Worm (Caenorhabditis elegans) whole organism, L2 larva: ENCODE data around the gene srh-85.

Experiments
- C34F6.9 ChIP-seq: fragments of 150-350 bp; optimal IDR thresholded peaks from 2 replicates; lab custom pipeline; 2014; ENCODE audit warnings: missing biosample characterization, missing genetic modification characterization
- R02D3.7 ChIP-seq: fragments of 150-350 bp; optimal IDR thresholded peaks from 2 replicates; lab custom pipeline; 2014; ENCODE audit warnings: missing biosample characterization, missing genetic modification characterization
- Y55F3AM.14 ChIP-seq: fragments of 200-800 bp; sonication (Bioruptor generic); optimal IDR thresholded peaks from 2 replicates; lab custom pipeline; 2018; ENCODE audit warnings: mild to moderate bottlenecking, missing genetic modification characterization, missing compliant biosample characterization
- ZK546.5 ChIP-seq: sonication (generic microtip); optimal IDR thresholded peaks from 2 replicates; lab custom pipeline; 2017; ENCODE audit warnings: missing biosample characterization, missing genetic modification characterization
- alr-1 ChIP-seq: fragments of 150-350 bp; optimal IDR thresholded peaks from 2 replicates; lab custom pipeline; 2014; ENCODE audit warnings: missing biosample characterization, missing genetic modification characterization
- ama-1 ChIP-seq: fragments of 150-350 bp; optimal IDR thresholded peaks from 2 replicates; lab custom pipeline; 2018; ENCODE audit warnings: inconsistent platforms
- blmp-1 ChIP-seq: sonication (generic microtip); optimal IDR thresholded peaks from 2 replicates; lab custom pipeline; 2017; ENCODE audit warnings: missing genetic modification characterization, mild to moderate bottlenecking, missing compliant biosample characterization, antibody characterized with exemption, moderate library complexity; ENCODE audit not compliant: insufficient read depth
- crh-2 ChIP-seq: sonication (generic microtip); optimal IDR thresholded peaks from 2 replicates; lab custom pipeline; 2017; ENCODE audit warnings: missing biosample characterization, missing genetic modification characterization
- dmd-4 ChIP-seq: sonication (generic microtip); optimal IDR thresholded peaks from 2 replicates; lab custom pipeline; 2017; ENCODE audit warnings: missing biosample characterization, missing genetic modification characterization
- egl-27 ChIP-seq: sonication (generic microtip); optimal IDR thresholded peaks from 3 replicates; lab custom pipeline; 2017; ENCODE audit warnings: missing biosample characterization, missing genetic modification reagents, missing genetic modification characterization
- elt-1 ChIP-seq: fragments of 150-350 bp; optimal IDR thresholded peaks from 2 replicates; lab custom pipeline; 2014; ENCODE audit warnings: missing biosample characterization, missing genetic modification characterization
- elt-3 ChIP-seq: sonication (generic microtip); optimal IDR thresholded peaks from 2 replicates; lab custom pipeline; 2017; ENCODE audit warnings: missing biosample characterization, missing genetic modification characterization
- fos-1 ChIP-seq: fragments of 150-350 bp; optimal IDR thresholded peaks from 2 replicates; lab custom pipeline; 2014; ENCODE audit warnings: missing biosample characterization, missing genetic modification characterization
- gmeb-1 ChIP-seq: fragments of 150-350 bp; optimal IDR thresholded peaks from 2 replicates; lab custom pipeline; 2014; ENCODE audit warnings: missing biosample characterization, missing genetic modification characterization
- lin-11 ChIP-seq: fragments of 150-350 bp; sonication (generic microtip); optimal IDR thresholded peaks from 2 replicates; lab custom pipeline; 2014; ENCODE audit warnings: missing biosample characterization, missing genetic modification characterization, inconsistent platforms, mixed read lengths
- lin-13 ChIP-seq: fragments of 150-350 bp; optimal IDR thresholded peaks from 2 replicates; lab custom pipeline; 2014; ENCODE audit warnings: missing biosample characterization, missing genetic modification reagents, missing genetic modification characterization
- lin-39 ChIP-seq: fragments of 150-350 bp; optimal IDR thresholded peaks from 2 replicates; lab custom pipeline; 2014; ENCODE audit warnings: missing biosample characterization, missing genetic modification reagents, missing genetic modification characterization
- mab-5 ChIP-seq: fragments of 150-350 bp; optimal IDR thresholded peaks from 2 replicates; lab custom pipeline; 2014; ENCODE audit warnings: missing biosample characterization, missing genetic modification characterization
- mbf-1 ChIP-seq: sonication (generic microtip); optimal IDR thresholded peaks from 2 replicates; lab custom pipeline; 2017; ENCODE audit warnings: missing biosample characterization, missing genetic modification characterization
- mdl-1 ChIP-seq, 2 experiments: fragments of 150-350 bp in 1 of 2; sonication (generic microtip) in 1 of 2; optimal IDR thresholded peaks; 2 replicates each; lab custom pipeline; 2017; ENCODE audit warnings: missing biosample characterization in 2 of 2, missing genetic modification characterization in 2 of 2
- nhr-10 ChIP-seq: sonication (generic microtip); optimal IDR thresholded peaks from 2 replicates; lab custom pipeline; 2017; ENCODE audit warnings: missing biosample characterization, missing genetic modification characterization
- nhr-11 ChIP-seq: fragments of 150-350 bp; optimal IDR thresholded peaks from 2 replicates; lab custom pipeline; 2014; ENCODE audit warnings: missing biosample characterization, missing genetic modification characterization
- nhr-12 ChIP-seq: fragments of 150-350 bp; optimal IDR thresholded peaks from 2 replicates; lab custom pipeline; 2014; ENCODE audit warnings: missing biosample characterization, missing genetic modification characterization
- nhr-129 ChIP-seq: fragments of 150-350 bp; optimal IDR thresholded peaks from 2 replicates; lab custom pipeline; 2014; ENCODE audit warnings: missing biosample characterization, missing genetic modification characterization
- nhr-21 ChIP-seq: fragments of 150-350 bp; optimal IDR thresholded peaks from 2 replicates; lab custom pipeline; 2014; ENCODE audit warnings: missing biosample characterization, missing genetic modification characterization
- nhr-23 ChIP-seq: fragments of 150-350 bp; optimal IDR thresholded peaks from 2 replicates; lab custom pipeline; 2014; ENCODE audit warnings: missing biosample characterization, missing genetic modification reagents, missing genetic modification characterization
- nhr-25 ChIP-seq: fragments of 150-350 bp; sonication (generic microtip); optimal IDR thresholded peaks from 3 replicates; lab custom pipeline; 2014; ENCODE audit warnings: missing biosample characterization, missing genetic modification characterization
- nhr-77 ChIP-seq: fragments of 150-350 bp; optimal IDR thresholded peaks from 2 replicates; lab custom pipeline; 2014; ENCODE audit warnings: missing biosample characterization, missing genetic modification characterization
- peb-1 ChIP-seq: fragments of 150-350 bp; optimal IDR thresholded peaks from 2 replicates; lab custom pipeline; 2014; ENCODE audit warnings: missing biosample characterization, missing genetic modification characterization
- sem-4 ChIP-seq: fragments of 150-350 bp; optimal IDR thresholded peaks from 2 replicates; lab custom pipeline; 2014; ENCODE audit warnings: missing biosample characterization, missing genetic modification reagents, missing genetic modification characterization
- skn-1 ChIP-seq: sonication (generic microtip); optimal IDR thresholded peaks from 2 replicates; lab custom pipeline; 2017; ENCODE audit warnings: missing biosample characterization, missing genetic modification characterization
- sma-3 ChIP-seq: sonication (generic microtip); optimal IDR thresholded peaks from 2 replicates; lab custom pipeline; 2016; ENCODE audit warnings: missing genetic modification reagents, missing genetic modification characterization, missing compliant biosample characterization
- sma-9 ChIP-seq, 2 experiments: fragments of 150-350 bp in 1 of 2; sonication (generic microtip) in 1 of 2; optimal IDR thresholded peaks; 2 replicates each; lab custom pipeline; 2014 to 2016; ENCODE audit warnings: missing genetic modification characterization in 2 of 2, mild to moderate bottlenecking in 1 of 2, missing biosample characterization in 1 of 2, missing compliant biosample characterization in 1 of 2, missing genetic modification reagents in 1 of 2, moderate library complexity in 1 of 2
- unc-39 ChIP-seq: fragments of 150-350 bp; optimal IDR thresholded peaks from 2 replicates; lab custom pipeline; 2014; ENCODE audit warnings: missing biosample characterization, missing genetic modification characterization
- unc-55 ChIP-seq: fragments of 150-350 bp; sonication (generic microtip); optimal IDR thresholded peaks from 3 replicates; lab custom pipeline; 2014; ENCODE audit warnings: missing biosample characterization, missing genetic modification reagents, missing genetic modification characterization
- unc-62 ChIP-seq: fragments of 150-350 bp; optimal IDR thresholded peaks from 2 replicates; lab custom pipeline; 2014; ENCODE audit warnings: missing biosample characterization, missing genetic modification reagents, missing genetic modification characterization
- ztf-1 ChIP-seq: fragments of 200-800 bp; sonication (Bioruptor generic); conservative IDR thresholded peaks from 2 replicates; pipeline ENCODE4 v1.3.6; 2022; ENCODE audit warnings: missing genetic modification characterization, missing compliant biosample characterization
- ztf-11 ChIP-seq: sonication (generic microtip); optimal IDR thresholded peaks from 2 replicates; lab custom pipeline; 2017; ENCODE audit warnings: missing biosample characterization, missing genetic modification characterization

The srh-85 gene

DNA sequence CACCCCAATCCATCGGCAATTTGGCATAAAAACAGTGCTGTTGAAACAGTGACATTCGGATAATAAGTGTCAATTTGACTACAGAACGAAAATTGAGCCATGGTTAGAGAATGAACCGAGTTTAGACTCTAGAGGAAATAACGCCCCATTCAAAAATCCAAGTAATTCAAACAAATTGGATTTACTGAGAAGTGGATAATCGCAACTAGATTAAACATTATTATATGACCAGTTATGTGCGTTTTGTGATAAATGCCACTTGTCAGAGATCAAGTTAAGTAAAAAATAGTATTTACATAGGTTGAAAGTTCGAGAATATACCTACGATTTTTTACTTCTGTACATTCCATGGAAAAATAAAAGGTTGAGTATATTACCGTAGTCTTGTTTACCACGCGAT is 2.0 kb downstream of the srh-85 start, which contains the start of gene srw-139:
TSS of gene srw-139 (minus strand) at position 101 of the 400 bp plus-strand sequence.
- no peak for TF ChIP-seq nhr-23 (tag; lab: Kevin White, UChicago)
- TF ChIP-seq peb-1: no peak
- no peak for TF ChIP-seq fos-1
- TF ChIP-seq sma-9 (GFP tag; optimal IDR thresholded peaks at IDR 0.05; lab: Kevin White, UChicago): no peak
- TF ChIP-seq sma-9 (tag; optimal IDR thresholded peaks at IDR 0.05; lab: Kevin White, UChicago): no peak
- no peak for TF ChIP-seq unc-39 (tag; lab: Kevin White, UChicago)
- TF ChIP-seq mdl-1 (tag; optimal IDR thresholded peaks at IDR 0.05; lab: Kevin White, UChicago): no peak
- TF ChIP-seq elt-1 (tag; lab: Kevin White, UChicago): no peak
- no peak for TF ChIP-seq blmp-1 (tag; lab: Kevin White, UChicago)
- no peak for TF ChIP-seq egl-27 (tag; lab: Kevin White, UChicago)
- TF ChIP-seq unc-55 (GFP tag; lab: Kevin White, UChicago): no peak
- no peak for TF ChIP-seq lin-11
- no peak for TF ChIP-seq nhr-77 (tag; lab: Kevin White, UChicago)
- no peak for TF ChIP-seq ama-1 (lab: Kevin White, UChicago)
- no peak for TF ChIP-seq ztf-11 (tag; lab: Kevin White, UChicago)
- no peak for TF ChIP-seq ztf-1 (GFP tag; lab: Robert Waterston, UW)
- TF ChIP-seq unc-62 (GFP tag; lab: Kevin White, UChicago): no peak
- TF ChIP-seq, all 48 proteins: peak for 0

DNA sequence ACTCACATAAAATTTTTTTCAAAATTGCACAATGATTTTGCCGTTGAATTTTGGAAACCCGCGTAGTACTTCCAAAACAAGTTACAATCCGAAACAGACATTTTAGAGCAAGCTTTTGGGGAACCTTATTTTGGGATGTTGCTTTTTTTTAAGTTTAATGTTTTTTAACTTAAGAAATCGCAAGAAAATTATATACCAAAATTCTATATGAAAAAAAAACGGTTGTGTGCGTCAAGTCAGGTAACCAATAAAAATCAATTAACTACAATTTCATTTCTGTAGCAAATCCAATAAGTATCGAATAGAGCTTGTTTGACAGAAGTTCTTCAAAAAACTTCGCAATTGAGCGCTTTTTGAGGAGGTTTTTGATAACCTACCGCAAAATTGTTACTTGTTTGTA is 4.0 kb downstream of the srh-85 start, which contains the start of gene srw-117:
TSS of gene srw-117 (minus strand) at position 101 of the 400 bp plus-strand sequence.
- TF ChIP-seq nhr-25 (tag; lab: Kevin White, UChicago): no peak
- no peak for TF ChIP-seq lin-13 (GFP tag; lab: Kevin White, UChicago)
- no peak for TF ChIP-seq elt-3 (tag; lab: Kevin White, UChicago)
- no peak for TF ChIP-seq Y55F3AM.14 (GFP tag; lab: Kevin White, UChicago)
- no peak for TF ChIP-seq sma-3 (GFP tag; lab: Kevin White, UChicago)
- TF ChIP-seq ztf-11 (tag; lab: Kevin White, UChicago): no peak
- no peak for TF ChIP-seq sma-9 (GFP tag; optimal IDR thresholded peaks at IDR 0.05; lab: Kevin White, UChicago)
- TF ChIP-seq sma-9 (tag; optimal IDR thresholded peaks at IDR 0.05; lab: Kevin White, UChicago): no peak
- TF ChIP-seq mab-5 (tag; lab: Kevin White, UChicago): no peak
- TF ChIP-seq skn-1: no peak
- no peak for TF ChIP-seq ama-1 (lab: Kevin White, UChicago)
- TF ChIP-seq gmeb-1: no peak

DNA sequence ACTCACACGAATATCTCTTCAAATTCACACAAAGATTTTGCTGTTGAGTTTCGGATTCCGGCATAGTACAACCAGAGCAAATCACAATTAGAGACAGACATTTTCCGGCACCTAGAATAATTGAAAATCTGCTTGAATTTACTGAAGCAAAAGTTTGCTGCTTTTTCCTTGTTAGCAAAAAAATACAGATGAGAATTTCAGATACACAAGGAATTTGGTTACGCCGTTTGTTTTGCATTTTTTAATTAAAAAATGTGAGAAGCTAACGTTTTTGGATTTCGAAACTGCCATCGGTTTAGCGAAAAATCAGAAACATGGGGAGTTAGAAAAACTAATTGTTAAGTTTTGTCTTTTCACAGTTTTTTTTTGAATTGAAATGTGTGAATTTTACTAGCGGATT is 7.3 kb downstream of the srh-85 start, which contains the start of gene srw-118:
TSS of gene srw-118 (minus strand) at position 101 of the 400 bp plus-strand sequence.
- no peak for TF ChIP-seq gmeb-1
- TF ChIP-seq ZK546.5 (tag; lab: Kevin White, UChicago): no peak
- no peak for TF ChIP-seq mbf-1
- TF ChIP-seq unc-39 (tag; lab: Kevin White, UChicago): no peak
- no peak for TF ChIP-seq nhr-21 (tag; lab: Kevin White, UChicago)
- no peak for TF ChIP-seq nhr-25 (tag; lab: Kevin White, UChicago)
- TF ChIP-seq mdl-1 (tag; optimal IDR thresholded peaks at IDR 0.05; lab: Kevin White, UChicago): no peak
- no peak for TF ChIP-seq ama-1 (lab: Kevin White, UChicago)
- no peak for TF ChIP-seq nhr-129 (tag; lab: Kevin White, UChicago)
- no peak for TF ChIP-seq lin-39 (tag; lab: Kevin White, UChicago)
- no peak for TF ChIP-seq skn-1
- TF ChIP-seq alr-1 (tag; lab: Kevin White, UChicago): no peak
- TF ChIP-seq unc-62 (GFP tag; lab: Kevin White, UChicago): no peak
- no peak for TF ChIP-seq nhr-12 (tag; lab: Kevin White, UChicago)
- TF ChIP-seq crh-2 (tag; lab: Kevin White, UChicago): no peak
- no peak for TF ChIP-seq C34F6.9 (tag; lab: Kevin White, UChicago)
- TF ChIP-seq, all 48 proteins: peak for 0

DNA sequence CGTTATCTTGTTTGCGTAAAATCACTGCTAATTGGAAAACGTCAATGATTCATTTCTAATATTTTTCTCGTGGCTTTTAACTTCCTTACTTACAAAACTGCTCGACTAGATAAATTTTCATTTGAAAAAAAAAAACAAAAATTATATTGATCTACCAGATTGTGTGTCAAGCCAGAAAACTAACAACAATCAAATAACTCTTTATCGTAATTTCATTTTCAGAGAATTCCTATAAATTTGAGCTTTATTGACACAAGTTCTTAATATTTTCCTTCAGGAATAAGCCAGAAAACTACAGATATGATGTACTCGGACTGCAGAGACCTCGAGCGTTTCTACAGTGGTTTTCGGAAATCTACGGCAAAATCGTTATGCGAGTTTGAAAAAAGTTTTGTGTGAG is 11.0 kb downstream of the srh-85 start, which contains the start of gene srw-124:
TSS of gene srw-124 (plus strand) at position 301 of the 400 bp plus-strand sequence.
- TF ChIP-seq nhr-11 (tag; lab: Kevin White, UChicago) (no peak), sma-3 (GFP tag; lab: Kevin White, UChicago) (no peak), peb-1 (no peak), crh-2 (tag; lab: Kevin White, UChicago) (no peak), sem-4 (tag; lab: Kevin White, UChicago) (no peak), Y55F3AM.14 (GFP tag; lab: Kevin White, UChicago) (no peak), mab-5 (tag; lab: Kevin White, UChicago) (no peak), R02D3.7 (no peak), dmd-4 (tag; lab: Kevin White, UChicago) (no peak), nhr-10 (tag; lab: Kevin White, UChicago) (no peak)
- TF ChIP-seq, all 48 proteins: peak for 0
